Worm (Caenorhabditis elegans) whole organism, L1 larva: ENCODE data around the gene Y41E3.7.
A peak's percentile ranks its signal among the peaks of the same experiment; 100 is the strongest.

ENCODE experiments used
- C04F5.9 ChIP-seq: sonication (generic microtip); optimal IDR thresholded peaks from 2 replicates; lab custom pipeline; 2016; ENCODE audit warnings: missing genetic modification characterization, missing compliant biosample characterization
- C16A3.4 ChIP-seq: fragments of 150-350 bp; optimal IDR thresholded peaks from 2 replicates; lab custom pipeline; 2014; ENCODE audit warnings: missing biosample characterization, missing genetic modification characterization
- F16B12.6 ChIP-seq: fragments of 150-350 bp; optimal IDR thresholded peaks from 2 replicates; lab custom pipeline; 2014; ENCODE audit warnings: missing biosample characterization, missing genetic modification characterization
- aha-1 ChIP-seq: fragments of 150-350 bp; optimal IDR thresholded peaks from 2 replicates; lab custom pipeline; 2014; ENCODE audit warnings: missing biosample characterization, missing genetic modification characterization
- alr-1 ChIP-seq: fragments of 200-800 bp; sonication (Bioruptor generic); optimal IDR thresholded peaks from 2 replicates; lab custom pipeline; 2018; ENCODE audit warnings: borderline replicate concordance, mild to moderate bottlenecking, missing genetic modification characterization, missing compliant biosample characterization
- blmp-1 ChIP-seq: fragments of 150-350 bp; optimal IDR thresholded peaks from 2 replicates; lab custom pipeline; 2014; ENCODE audit warnings: missing biosample characterization, missing genetic modification characterization
- ceh-82 ChIP-seq, 3 experiments: fragments of 150-350 bp in 1 of 3; sonication (generic microtip) in 2 of 3; optimal IDR thresholded peaks; 2 replicates each; lab custom pipeline; 2014 to 2017; ENCODE audit warnings: missing biosample characterization in 3 of 3, missing genetic modification characterization in 3 of 3
- ceh-88 ChIP-seq: fragments of 200-800 bp; sonication (Bioruptor generic); IDR thresholded peaks from 2 replicates; pipeline ENCODE4 v1.3.6; 2022; ENCODE audit warnings: missing genetic modification characterization, missing compliant biosample characterization
- dpl-1 ChIP-seq, 3 experiments: fragments of 150-350 bp in 2 of 3; sonication (generic microtip) in 1 of 3; optimal IDR thresholded peaks; 2 replicates each; lab custom pipeline; 2014 to 2017; ENCODE audit warnings: missing biosample characterization in 3 of 3, missing genetic modification characterization in 3 of 3, missing genetic modification reagents in 3 of 3
- dsc-1 ChIP-seq: sonication (generic microtip); optimal IDR thresholded peaks from 2 replicates; lab custom pipeline; 2016; ENCODE audit warnings: mild to moderate bottlenecking, missing genetic modification characterization, missing compliant biosample characterization
- efl-1 ChIP-seq, 4 experiments: fragments of 150-350 bp; optimal IDR thresholded peaks in 3 of 4; peaks in 1 of 4; 1 replicate in 1 of 4; 2 replicates in 3 of 4; lab custom pipeline; 2014; ENCODE audit warnings: missing biosample characterization in 2 of 4, missing genetic modification characterization in 2 of 4, missing genetic modification reagents in 2 of 4
- elt-2 ChIP-seq: sonication (generic microtip); optimal IDR thresholded peaks from 2 replicates; lab custom pipeline; 2016; ENCODE audit warnings: missing genetic modification characterization, mild to moderate bottlenecking, inconsistent platforms, missing compliant biosample characterization, missing genetic modification reagents
- fkh-8 ChIP-seq: sonication (generic microtip); optimal IDR thresholded peaks from 2 replicates; lab custom pipeline; 2016; ENCODE audit warnings: mild to moderate bottlenecking, missing genetic modification characterization, missing compliant biosample characterization
- fos-1 ChIP-seq: fragments of 150-350 bp; optimal IDR thresholded peaks from 2 replicates; lab custom pipeline; 2014; ENCODE audit warnings: missing biosample characterization, missing genetic modification characterization
- grh-1 ChIP-seq: fragments of 200-800 bp; sonication (Bioruptor generic); IDR thresholded peaks from 2 replicates; pipeline ENCODE4 v1.3.6; 2022; ENCODE audit warnings: missing genetic modification reagents, missing genetic modification characterization, missing compliant biosample characterization
- lin-13 ChIP-seq: fragments of 150-350 bp; optimal IDR thresholded peaks from 2 replicates; lab custom pipeline; 2014; ENCODE audit warnings: missing biosample characterization, missing genetic modification reagents, missing genetic modification characterization
- lin-15B ChIP-seq: fragments of 150-350 bp; sonication (generic microtip); optimal IDR thresholded peaks from 3 replicates; lab custom pipeline; 2014; ENCODE audit warnings: missing biosample characterization, missing genetic modification characterization
- lin-35 ChIP-seq, 2 experiments: fragments of 150-350 bp; optimal IDR thresholded peaks; 2 replicates each; lab custom pipeline; 2014; ENCODE audit warnings: missing biosample characterization in 2 of 2, missing genetic modification characterization in 2 of 2, missing genetic modification reagents in 2 of 2
- lsy-2 ChIP-seq, 2 experiments: fragments of 150-350 bp; optimal IDR thresholded peaks; 2 replicates each; lab custom pipeline; 2014; ENCODE audit warnings: missing biosample characterization in 2 of 2, missing genetic modification characterization in 2 of 2
- mdl-1 ChIP-seq, 2 experiments: fragments of 150-350 bp; optimal IDR thresholded peaks; 2 replicates each; lab custom pipeline; 2014 to 2017; ENCODE audit warnings: missing biosample characterization in 2 of 2, missing genetic modification characterization in 2 of 2, inconsistent platforms in 1 of 2
- mep-1 ChIP-seq: fragments of 150-350 bp; optimal IDR thresholded peaks from 2 replicates; lab custom pipeline; 2014; ENCODE audit warnings: missing biosample characterization, missing genetic modification characterization
- nhr-11 ChIP-seq: fragments of 150-350 bp; optimal IDR thresholded peaks from 2 replicates; lab custom pipeline; 2014; ENCODE audit warnings: missing biosample characterization, missing genetic modification characterization
- nhr-19 ChIP-seq: fragments of 200-800 bp; sonication (Bioruptor generic); conservative IDR thresholded peaks from 2 replicates; pipeline ENCODE4 v1.3.6; 2022; ENCODE audit warnings: missing genetic modification characterization, missing compliant biosample characterization
- nhr-20 ChIP-seq: sonication (generic microtip); optimal IDR thresholded peaks from 2 replicates; lab custom pipeline; 2016; ENCODE audit warnings: mild to moderate bottlenecking, missing genetic modification characterization, missing compliant biosample characterization
- nhr-237 ChIP-seq: fragments of 150-350 bp; optimal IDR thresholded peaks from 2 replicates; lab custom pipeline; 2014; ENCODE audit warnings: missing biosample characterization, missing genetic modification characterization
- nhr-47 ChIP-seq: sonication (generic microtip); optimal IDR thresholded peaks from 2 replicates; lab custom pipeline; 2016; ENCODE audit warnings: mild to moderate bottlenecking, missing genetic modification characterization, moderate library complexity, missing compliant biosample characterization
- nhr-71 ChIP-seq: sonication (generic microtip); optimal IDR thresholded peaks from 2 replicates; lab custom pipeline; 2016; ENCODE audit warnings: mild to moderate bottlenecking, missing genetic modification characterization, moderate library complexity, missing compliant biosample characterization
- nhr-76 ChIP-seq: sonication (generic microtip); optimal IDR thresholded peaks from 2 replicates; lab custom pipeline; 2017; ENCODE audit warnings: missing biosample characterization, missing genetic modification characterization
- nhr-85 ChIP-seq: sonication (generic microtip); peaks from one replicate; lab custom pipeline; 2016; ENCODE audit warnings: missing genetic modification characterization, inconsistent platforms, missing compliant biosample characterization
- rnt-1 ChIP-seq: sonication (generic microtip); optimal IDR thresholded peaks from 2 replicates; lab custom pipeline; 2016; ENCODE audit warnings: mild to moderate bottlenecking, missing genetic modification characterization, moderate library complexity, missing compliant biosample characterization
- snu-23 ChIP-seq: sonication (generic microtip); optimal IDR thresholded peaks from 2 replicates; lab custom pipeline; 2016; ENCODE audit warnings: missing genetic modification characterization, missing compliant biosample characterization
- swsn-7 ChIP-seq: sonication (generic microtip); optimal IDR thresholded peaks from 2 replicates; lab custom pipeline; 2016; ENCODE audit warnings: missing genetic modification characterization, missing compliant biosample characterization
- tbx-2 ChIP-seq: sonication (generic microtip); optimal IDR thresholded peaks from 2 replicates; lab custom pipeline; 2016; ENCODE audit warnings: missing genetic modification characterization, missing compliant biosample characterization
- unc-130 ChIP-seq: fragments of 150-350 bp; optimal IDR thresholded peaks from 2 replicates; lab custom pipeline; 2017; ENCODE audit warnings: missing biosample characterization, missing genetic modification characterization, inconsistent platforms
- unc-30 ChIP-seq: sonication (generic microtip); optimal IDR thresholded peaks from 2 replicates; lab custom pipeline; 2017; ENCODE audit warnings: missing biosample characterization, missing genetic modification characterization
- xbp-1 ChIP-seq: sonication (generic microtip); optimal IDR thresholded peaks from 2 replicates; lab custom pipeline; 2016; ENCODE audit warnings: missing genetic modification characterization, missing compliant biosample characterization
- ztf-11 ChIP-seq, 2 experiments: sonication (generic microtip); optimal IDR thresholded peaks; 2 replicates each; lab custom pipeline; 2016 to 2017; ENCODE audit warnings: missing genetic modification characterization in 2 of 2, missing biosample characterization in 1 of 2, missing compliant biosample characterization in 1 of 2

Gene Y41E3.7

DNA sequence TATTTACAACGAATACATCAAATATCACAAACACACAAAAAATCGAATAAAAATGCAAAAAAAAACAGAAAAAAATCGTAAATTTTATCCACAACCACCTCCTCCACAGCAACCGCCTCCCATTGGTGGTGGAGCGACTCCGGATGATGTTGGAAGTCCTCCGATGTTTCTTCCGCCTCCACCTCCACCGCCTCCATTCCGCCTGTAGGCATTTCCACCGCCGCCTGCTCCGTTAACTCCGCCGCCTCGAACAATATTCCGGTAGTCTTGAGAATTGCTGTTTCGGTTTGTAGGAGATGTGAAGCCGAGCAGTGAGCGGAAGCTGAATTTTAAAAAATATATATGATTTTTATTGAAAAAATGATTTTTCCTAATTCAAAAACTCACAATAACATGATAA lies 14.6 kb downstream of the Y41E3.7 start:
- TF ChIP-seq efl-1 (optimal IDR thresholded peaks at IDR 0.05; lab: Kevin White, UChicago) (no peak), efl-1 (GFP tag; optimal IDR thresholded peaks at IDR 0.05 in 1 of 2; lab: Kevin White, UChicago) (peak in 1 of 2 experiments; percentile 43), unc-30 (tag; lab: Kevin White, UChicago) (no peak), alr-1 (peak; percentile 79)
- TF ChIP-seq, all 84 proteins: peak for 2

DNA sequence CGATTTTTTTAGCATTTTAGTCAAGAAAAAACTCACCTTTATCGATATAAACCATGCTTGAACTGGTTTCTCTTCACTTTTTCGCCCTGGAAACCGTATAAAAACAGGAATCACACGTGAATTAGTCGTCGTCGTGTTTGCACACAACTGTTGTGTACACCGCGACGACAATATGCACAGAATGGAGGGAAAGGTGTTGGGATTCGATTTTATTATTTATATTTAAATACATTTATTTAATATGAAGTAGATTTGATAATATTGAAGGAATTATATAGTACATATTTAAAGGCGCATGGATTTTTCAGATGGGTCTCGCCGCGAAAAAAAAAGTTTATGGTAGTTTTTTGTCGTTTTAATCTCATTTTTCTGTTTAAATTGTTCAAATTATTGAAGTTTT lies 15.1 kb downstream of the Y41E3.7 start, which contains the start of gene Y41E3.8:
Y41E3.8 (minus strand) TSS at position 88 of the 400 bp plus-strand sequence.
- TF ChIP-seq mep-1 (tag; lab: Kevin White, UChicago) (peak; percentile 74), F16B12.6 (peak; percentile 89), swsn-7 (tag; lab: Kevin White, UChicago) (peak; percentile 31), dsc-1 (peak; percentile 3), ztf-11 (tag; optimal IDR thresholded peaks at IDR 0.05; lab: Kevin White, UChicago) (no peak), nhr-47 (peak; percentile 32), nhr-85 (tag; lab: Kevin White, UChicago) (peak; percentile 35), unc-30 (tag; lab: Kevin White, UChicago) (no peak), lsy-2 (tag; optimal IDR thresholded peaks at IDR 0.05; lab: Kevin White, UChicago) (peak; percentile 29 to 63), nhr-20 (tag; lab: Kevin White, UChicago) (peak; percentile 23), snu-23 (GFP tag; lab: Kevin White, UChicago) (peak; percentile 49), nhr-11 (tag; lab: Kevin White, UChicago) (no peak), nhr-71 (tag; lab: Kevin White, UChicago) (peak; percentile 43), efl-1 (optimal IDR thresholded peaks at IDR 0.05; lab: Kevin White, UChicago) (peak; percentile 66 to 69), efl-1 (GFP tag; optimal IDR thresholded peaks at IDR 0.05 in 1 of 2; lab: Kevin White, UChicago) (peak; percentile 79 to 97), mdl-1 (tag; optimal IDR thresholded peaks at IDR 0.05; lab: Kevin White, UChicago) (peak in 1 of 2 experiments; percentile 43), C16A3.4 (tag; lab: Kevin White, UChicago) (peak; percentile 23), lin-15B (tag; lab: Kevin White, UChicago) (peak; percentile 16), lin-13 (GFP tag; lab: Kevin White, UChicago) (no peak), grh-1 (GFP tag; lab: Robert Waterston, UW) (no peak), xbp-1 (tag; lab: Kevin White, UChicago) (peak; percentile 89), nhr-19 (GFP tag; lab: Robert Waterston, UW) (no peak), unc-130 (tag; lab: Kevin White, UChicago) (no peak), blmp-1 (tag; lab: Kevin White, UChicago) (peak; percentile 53), ceh-82 (tag; optimal IDR thresholded peaks at IDR 0.05; lab: Kevin White, UChicago) (peak in 1 of 3 experiments; percentile 10), tbx-2 (tag; lab: Kevin White, UChicago) (no peak), C04F5.9 (tag; lab: Kevin White, UChicago) (no peak), dpl-1 (GFP tag; optimal IDR thresholded peaks at IDR 0.05; lab: Kevin White, UChicago) (peak; percentile 39 to 82 (median 72)), lin-35 (GFP tag; optimal IDR thresholded peaks at IDR 0.05; lab: Kevin White, UChicago) (peak; percentile 56 to 81)

DNA sequence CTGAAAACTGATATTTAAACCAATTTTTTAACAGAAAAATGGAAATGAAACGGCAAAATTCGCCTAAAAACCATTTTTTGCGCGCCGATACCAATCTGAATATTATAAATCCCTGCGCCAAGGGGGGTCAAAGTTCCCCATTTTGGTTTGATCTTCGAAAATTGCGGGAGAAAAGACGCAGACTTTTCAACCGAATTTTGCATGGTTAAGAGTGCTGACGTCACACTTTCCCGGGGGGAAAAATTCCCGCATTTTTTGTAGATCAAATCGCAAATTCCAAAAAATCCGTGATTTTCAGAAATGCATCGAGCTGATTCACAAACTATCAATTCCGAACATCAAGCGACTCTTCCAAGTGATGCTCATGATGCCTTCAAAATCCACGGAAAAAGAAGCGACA lies 15.7 kb downstream of the Y41E3.7 start:
- TF ChIP-seq blmp-1 (tag; lab: Kevin White, UChicago) (no peak), fos-1 (tag; lab: Kevin White, UChicago) (no peak), rnt-1 (tag; lab: Kevin White, UChicago) (no peak), nhr-76 (tag; lab: Kevin White, UChicago) (no peak), nhr-19 (GFP tag; lab: Robert Waterston, UW) (no peak), unc-130 (tag; lab: Kevin White, UChicago) (no peak), elt-2 (tag; lab: Kevin White, UChicago) (no peak), grh-1 (GFP tag; lab: Robert Waterston, UW) (no peak), ztf-11 (tag; optimal IDR thresholded peaks at IDR 0.05; lab: Kevin White, UChicago) (no peak), nhr-237 (no peak), ceh-88 (GFP tag; lab: Robert Waterston, UW) (no peak), aha-1 (tag; lab: Kevin White, UChicago) (no peak), fkh-8 (tag; lab: Kevin White, UChicago) (no peak)
